Fruit fly (Drosophila melanogaster): ENCODE data around the gene Aven.

dm6 chrX:12633204-12633603 is 3.8 kb upstream of the Aven start:
- TF ChIP-seq N (GFP tag; optimal IDR thresholded peaks at IDR 0.05), result no peak
- TF ChIP-seq foxo (GFP tag; optimal IDR thresholded peaks at IDR 0.05), result no peak
- TF ChIP-seq Dfd (GFP tag; optimal IDR thresholded peaks at IDR 0.05), result no peak
- no peak for TF ChIP-seq pan (optimal IDR thresholded peaks at IDR 0.05)
- TF ChIP-seq usp (GFP tag; optimal IDR thresholded peaks at IDR 0.05), result no peak
